Fruit fly (Drosophila melanogaster) whole organism: Measurements from ENCODE around the gene Rnf11.
"Not testable (repeated sequence)": the region's sequence is repeated elsewhere in the genome, so short reads cannot be mapped to it uniquely, and the experiment has no call there.

Experiments
- CG8478 ChIP-seq: fragments of >200 bp; optimal IDR thresholded peaks from 2 replicates; lab custom pipeline; 2018; ENCODE audit warnings: inconsistent platforms
- Dll ChIP-seq: fragments of >200 bp; optimal IDR thresholded peaks from 2 replicates; lab custom pipeline; 2017
- EcR ChIP-seq, 2 experiments: fragments of >200 bp; optimal IDR thresholded peaks; 2 replicates each; lab custom pipeline; 2017; ENCODE audit warnings: missing biosample characterization in 2 of 2, missing genetic modification characterization in 2 of 2, missing genetic modification reagents in 2 of 2
- pan ChIP-seq: fragments of >200 bp; optimal IDR thresholded peaks from 2 replicates; lab custom pipeline; 2017
- psq ChIP-seq: fragments of >200 bp; optimal IDR thresholded peaks from 2 replicates; lab custom pipeline; 2017
- usp ChIP-seq: fragments of >200 bp; optimal IDR thresholded peaks from 2 replicates; lab custom pipeline; 2017; ENCODE audit warnings: missing biosample characterization, missing genetic modification characterization, mixed read lengths

The Rnf11 gene

DNA sequence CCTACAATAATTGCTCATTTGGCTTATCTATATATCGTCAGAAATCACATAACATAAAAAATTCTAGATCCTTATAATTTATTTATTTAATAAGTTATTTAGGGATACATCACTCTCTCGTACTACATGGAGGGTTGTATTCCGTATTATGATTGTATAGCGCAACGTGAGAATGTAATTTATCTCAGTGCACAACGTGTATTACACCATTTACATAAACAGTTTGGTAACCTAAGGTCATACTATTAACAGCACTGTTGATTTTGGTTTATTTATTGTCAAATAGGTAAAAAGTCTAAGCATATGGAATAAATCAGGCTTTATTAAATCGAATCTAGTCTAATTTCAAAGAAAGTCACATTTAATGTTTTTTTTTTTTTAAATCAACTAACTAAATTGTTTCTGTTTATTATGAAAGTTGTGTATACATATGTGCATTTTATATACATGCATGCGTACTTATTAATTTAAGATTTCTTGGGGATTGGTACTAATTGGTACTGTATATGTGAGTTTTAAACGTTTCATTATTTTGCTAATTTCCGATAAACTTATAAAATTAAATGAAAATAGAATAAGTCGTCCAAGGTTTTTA, at the start of gene Rnf11:
Rnf11 (plus strand) TSS at position 252 of the 595 bp plus-strand sequence.
- TF ChIP-seq CG8478 (lab: Kevin White, UChicago) = no peak
- no peak for TF ChIP-seq EcR (GFP tag; optimal IDR thresholded peaks at IDR 0.05; lab: Kevin White, UChicago)
- no peak for TF ChIP-seq psq (lab: Kevin White, UChicago)
- no peak for TF ChIP-seq pan (lab: Kevin White, UChicago)
- TF ChIP-seq usp (GFP tag; lab: Kevin White, UChicago) = no peak
- TF ChIP-seq Dll (lab: Kevin White, UChicago) = no peak

DNA sequence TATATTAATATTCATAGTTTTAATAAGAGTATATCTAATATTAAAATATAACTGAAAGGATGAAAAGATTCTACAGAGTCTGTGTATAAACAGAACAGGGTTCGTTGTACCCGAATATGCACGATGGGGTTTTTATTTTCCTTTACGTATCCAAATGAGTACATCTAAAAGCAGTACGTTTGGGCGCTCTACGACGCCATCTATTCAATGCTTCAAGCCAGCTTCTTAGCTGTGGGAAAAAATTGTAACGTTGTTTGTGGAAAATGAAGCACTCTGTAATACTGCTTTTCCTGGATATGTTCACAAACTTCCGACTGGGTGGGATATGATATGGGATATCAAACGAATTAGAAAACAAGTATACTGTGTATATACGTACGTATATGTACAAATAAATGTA, 40.0 kb upstream of the Rnf11 start:
- TF ChIP-seq pan (lab: Kevin White, UChicago) = no peak
- TF ChIP-seq usp (GFP tag; lab: Kevin White, UChicago) = no peak
- TF ChIP-seq CG8478 (lab: Kevin White, UChicago) = no peak
- TF ChIP-seq Dll (lab: Kevin White, UChicago) = no peak
- TF ChIP-seq EcR (GFP tag; optimal IDR thresholded peaks at IDR 0.05; lab: Kevin White, UChicago) = no peak

- no peak for TF ChIP-seq pan (lab: Kevin White, UChicago)
- TF ChIP-seq usp (GFP tag; lab: Kevin White, UChicago) = no peak
- TF ChIP-seq EcR (GFP tag; optimal IDR thresholded peaks at IDR 0.05; lab: Kevin White, UChicago) = no peak
- TF ChIP-seq psq (lab: Kevin White, UChicago) = no peak
- TF ChIP-seq CG8478 (lab: Kevin White, UChicago) = no peak
- no peak for TF ChIP-seq Dll (lab: Kevin White, UChicago)
Measured at dm6 chr4:276325-276724, 38.4 kb upstream of the Rnf11 start, which contains the start of gene NfI. Gene NfI (minus strand): TSS chr4:276369.

dm6 chr4:292403-292802, 22.3 kb upstream of the Rnf11 start:
- TF ChIP-seq Dll (lab: Kevin White, UChicago) (no peak), usp (GFP tag; lab: Kevin White, UChicago) (no peak), pan (lab: Kevin White, UChicago) (no peak), EcR (GFP tag; optimal IDR thresholded peaks at IDR 0.05; lab: Kevin White, UChicago) (no peak), CG8478 (lab: Kevin White, UChicago) (no peak), psq (lab: Kevin White, UChicago) (no peak)

DNA sequence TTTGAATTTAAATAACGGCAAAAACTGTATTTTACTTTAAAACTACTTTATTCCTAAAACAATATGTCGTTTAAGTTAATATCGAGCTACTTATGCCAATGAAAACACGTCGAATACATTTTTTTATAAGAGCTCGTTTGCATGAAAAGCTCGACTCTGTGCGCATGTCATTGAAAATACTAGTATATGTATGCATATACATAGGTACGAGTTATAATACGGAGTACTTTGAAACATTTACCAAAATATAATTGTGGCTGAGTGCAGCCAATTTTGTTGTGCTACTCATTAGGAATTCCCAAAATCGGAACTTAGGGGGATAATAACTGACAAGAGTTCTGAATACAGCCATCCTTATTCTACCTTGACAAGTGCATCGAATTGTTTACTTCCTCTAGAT, 9.0 kb upstream of the Rnf11 start:
- TF ChIP-seq pan (lab: Kevin White, UChicago) = no peak
- TF ChIP-seq CG8478 (lab: Kevin White, UChicago) = no peak
- no peak for TF ChIP-seq psq (lab: Kevin White, UChicago)
- no peak for TF ChIP-seq EcR (GFP tag; optimal IDR thresholded peaks at IDR 0.05; lab: Kevin White, UChicago)
- no peak for TF ChIP-seq usp (GFP tag; lab: Kevin White, UChicago)

- not testable (repeated sequence) for TF ChIP-seq psq (lab: Kevin White, UChicago); EcR (GFP tag; optimal IDR thresholded peaks at IDR 0.05; lab: Kevin White, UChicago); usp (GFP tag; lab: Kevin White, UChicago)
Measured at dm6 chr4:306431-307342, 8.0 kb upstream of the Rnf11 start, which contains the start of gene Syt7. Gene Syt7 (minus strand): TSS chr4:306481.

DNA sequence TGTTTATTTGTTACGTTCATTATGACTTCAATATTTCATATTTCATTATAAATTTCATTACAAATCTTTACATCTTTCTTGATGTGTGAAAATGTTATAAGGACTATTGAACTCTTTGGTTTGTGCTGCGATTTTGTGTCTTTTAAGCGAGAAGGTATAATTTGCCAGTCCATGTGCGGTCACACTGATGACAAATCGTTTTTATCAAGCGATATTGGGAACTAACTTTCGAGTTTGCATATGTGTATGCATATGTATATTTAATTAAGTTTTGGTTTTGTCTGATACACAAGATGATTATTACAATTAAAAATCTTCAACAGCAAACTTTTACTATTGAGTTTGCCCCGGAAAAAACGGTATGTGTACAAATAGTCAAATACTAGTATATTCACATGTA, 6.8 kb upstream of the Rnf11 start, which contains the start of gene Rad23:
Rad23 (plus strand) TSS at position 163 of the 400 bp plus-strand sequence.
- TF ChIP-seq usp (GFP tag; lab: Kevin White, UChicago) (no peak), psq (lab: Kevin White, UChicago) (no peak), EcR (GFP tag; optimal IDR thresholded peaks at IDR 0.05; lab: Kevin White, UChicago) (no peak), Dll (lab: Kevin White, UChicago) (no peak), CG8478 (lab: Kevin White, UChicago) (no peak), pan (lab: Kevin White, UChicago) (no peak)

DNA sequence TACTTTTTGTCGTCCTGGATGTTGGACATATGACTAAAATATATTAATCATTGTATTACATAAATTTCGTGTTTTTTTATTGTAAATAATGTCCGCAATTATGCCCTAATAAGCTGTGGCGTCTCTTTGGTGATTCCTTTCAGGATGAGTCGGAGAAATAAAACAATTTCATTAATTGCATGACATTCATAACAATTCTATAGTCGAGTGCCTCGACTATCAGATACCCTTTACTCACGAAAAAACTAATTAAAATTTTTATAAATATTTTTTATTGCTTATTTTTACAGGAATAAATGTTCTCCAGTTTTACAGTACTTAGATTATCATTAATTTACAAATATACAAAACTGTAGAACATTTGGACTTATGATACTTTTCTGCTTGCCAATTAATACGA, 4.1 kb upstream of the Rnf11 start:
- TF ChIP-seq pan (lab: Kevin White, UChicago) (no peak), EcR (GFP tag; optimal IDR thresholded peaks at IDR 0.05; lab: Kevin White, UChicago) (no peak), Dll (lab: Kevin White, UChicago) (no peak), usp (GFP tag; lab: Kevin White, UChicago) (no peak), psq (lab: Kevin White, UChicago) (no peak), CG8478 (lab: Kevin White, UChicago) (no peak)

- TF ChIP-seq usp (GFP tag; lab: Kevin White, UChicago) (no peak), EcR (GFP tag; optimal IDR thresholded peaks at IDR 0.05; lab: Kevin White, UChicago) (no peak), psq (lab: Kevin White, UChicago) (no peak), Dll (lab: Kevin White, UChicago) (no peak), pan (lab: Kevin White, UChicago) (no peak), CG8478 (lab: Kevin White, UChicago) (no peak)
Measured at dm6 chr4:313696-314104, 1.0 kb upstream of the Rnf11 start, which contains the start of gene Zip102B. Gene Zip102B (minus strand): TSS chr4:314087.

dm6 chr4:315322-315721, 599 bp downstream of the Rnf11 start:
- TF ChIP-seq CG8478 (lab: Kevin White, UChicago) (no peak), usp (GFP tag; lab: Kevin White, UChicago) (no peak), Dll (lab: Kevin White, UChicago) (no peak)

dm6 chr4:318795-319194, 4.1 kb downstream of the Rnf11 start:
- TF ChIP-seq usp (GFP tag; lab: Kevin White, UChicago) = no peak
- TF ChIP-seq psq (lab: Kevin White, UChicago) = no peak
- no peak for TF ChIP-seq EcR (GFP tag; optimal IDR thresholded peaks at IDR 0.05; lab: Kevin White, UChicago)
- no peak for TF ChIP-seq pan (lab: Kevin White, UChicago)
- TF ChIP-seq CG8478 (lab: Kevin White, UChicago) = no peak
- TF ChIP-seq Dll (lab: Kevin White, UChicago) = no peak
